Fruit fly (Drosophila melanogaster): ENCODE results near the gene Task6.

The Task6 gene

DNA sequence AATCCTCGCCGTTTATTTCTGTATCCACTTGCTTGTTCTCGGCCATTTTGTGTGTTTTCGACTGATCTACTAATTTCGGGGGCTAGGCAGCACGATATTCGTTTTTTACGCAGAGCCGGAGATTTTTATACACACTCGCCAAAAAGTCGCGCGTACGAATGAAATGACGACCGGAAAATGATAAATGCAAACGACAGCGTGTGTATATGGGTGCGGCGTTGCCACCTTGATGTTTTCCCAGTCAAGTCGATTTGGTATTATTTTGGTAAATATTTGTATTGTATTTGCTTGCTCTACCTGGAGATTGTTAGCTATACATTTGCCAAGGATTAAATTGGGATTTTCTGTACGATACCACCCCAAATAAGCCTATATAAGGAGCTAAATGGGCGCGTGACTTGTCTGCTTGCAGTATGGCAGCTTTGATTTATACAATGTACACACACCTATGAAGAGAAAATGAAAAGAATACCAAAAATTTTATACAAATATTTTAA lies 28.4 kb downstream of the Task6 start, which contains the start of gene sqd (continued):
- peak; percentile 62 for TF ChIP-seq Mes4 (GFP tag; optimal IDR thresholded peaks at IDR 0.05)
- TF ChIP-seq CG10321 (GFP tag; IDR thresholded peaks at IDR 0.05) = 0 out of 2 replicates have a peak, but pooled peaks have one; percentile 16
- peak; percentile 83 for TF ChIP-seq CG1603 (tag; optimal IDR thresholded peaks at IDR 0.05)
- peak; percentile 32 for TF ChIP-seq CG7987 (GFP tag; optimal IDR thresholded peaks at IDR 0.05)
- TF ChIP-seq Rfx (GFP tag; IDR thresholded peaks at IDR 0.05) = peak; percentile 63; the same call in 1 of the 2 replicates
- peak; percentile 56 for TF ChIP-seq lilli (GFP tag; optimal IDR thresholded peaks at IDR 0.05)
- peak; percentile 51 for TF ChIP-seq B-H2 (GFP tag; optimal IDR thresholded peaks at IDR 0.05)
- TF ChIP-seq cas (GFP tag; IDR thresholded peaks at IDR 0.05) = no peak
- TF ChIP-seq h (optimal IDR thresholded peaks at IDR 0.05) = no peak
- TF ChIP-seq dmrt11E (tag; optimal IDR thresholded peaks at IDR 0.05) = peak; percentile 43
- TF ChIP-seq PHDP (tag; optimal IDR thresholded peaks at IDR 0.05) = peak; percentile 53
- TF ChIP-seq CkIIα-i1 (GFP tag; IDR thresholded peaks at IDR 0.05) = no peak
- TF ChIP-seq stwl (tag; optimal IDR thresholded peaks at IDR 0.05) = peak; percentile 70
- TF ChIP-seq NFAT (GFP tag; IDR thresholded peaks at IDR 0.05) = no peak
- TF ChIP-seq Dbx (GFP tag; IDR thresholded peaks at IDR 0.05) = peak; percentile 25; the same call in 1 of the 3 replicates
- peak; percentile 34 for TF ChIP-seq cato (GFP tag; optimal IDR thresholded peaks at IDR 0.05; ENCODE audit: borderline replicate concordance)
- no peak for TF ChIP-seq CG8290 (GFP tag; optimal IDR thresholded peaks at IDR 0.05)
- TF ChIP-seq CG8290 (tag; optimal IDR thresholded peaks at IDR 0.05) = peak in 1 of 2 experiments; percentile 73
- no peak for TF ChIP-seq mirr (GFP tag; optimal IDR thresholded peaks at IDR 0.05)
- TF ChIP-seq CG18476 (GFP tag; optimal IDR thresholded peaks at IDR 0.05) = peak; percentile 6
- TF ChIP-seq tin (GFP tag; optimal IDR thresholded peaks at IDR 0.05) = peak; percentile 31
- TF ChIP-seq slp2 (GFP tag; optimal IDR thresholded peaks at IDR 0.05) = no peak
- TF ChIP-seq esg (GFP tag; conservative IDR thresholded peaks at IDR 0.05) = no peak
- no peak for TF ChIP-seq vnd (GFP tag; IDR thresholded peaks at IDR 0.05; ENCODE audit: partially characterized antibody)
- TF ChIP-seq CG17359 (tag; optimal IDR thresholded peaks at IDR 0.05) = peak; percentile 53
- peak in 1 of 2 experiments; percentile 48 for TF ChIP-seq Pdp1 (GFP tag; optimal IDR thresholded peaks at IDR 0.05)
- peak; percentile 29 for TF ChIP-seq fu2 (GFP tag; optimal IDR thresholded peaks at IDR 0.05)
- TF ChIP-seq hbn (GFP tag; IDR thresholded peaks at IDR 0.05; ENCODE audit: partially characterized antibody) = no peak
- no peak for TF ChIP-seq Dek (tag; optimal IDR thresholded peaks at IDR 0.05)
- TF ChIP-seq cad (GFP tag; optimal IDR thresholded peaks at IDR 0.05) = no peak
- TF ChIP-seq wek (GFP tag; optimal IDR thresholded peaks at IDR 0.05) = peak; percentile 70
- TF ChIP-seq Vsx1 (GFP tag; optimal IDR thresholded peaks at IDR 0.05) = peak; percentile 32
- TF ChIP-seq CG18262 (tag; optimal IDR thresholded peaks at IDR 0.05) = no peak
- TF ChIP-seq CG34376 (GFP tag; optimal IDR thresholded peaks at IDR 0.05) = peak; percentile 54
- no peak for TF ChIP-seq abd-A (tag; optimal IDR thresholded peaks at IDR 0.05)
- TF ChIP-seq en (GFP tag; optimal IDR thresholded peaks at IDR 0.05) = peak; percentile 12
- peak; percentile 89 for TF ChIP-seq MESR4 (GFP tag; optimal IDR thresholded peaks at IDR 0.05)
- peak; percentile 56 for TF ChIP-seq Hmr (GFP tag; optimal IDR thresholded peaks at IDR 0.05)
- no peak for TF ChIP-seq luna (GFP tag; optimal IDR thresholded peaks at IDR 0.05)
- TF ChIP-seq Fer2 (tag; optimal IDR thresholded peaks at IDR 0.05) = peak; percentile 43
- TF ChIP-seq D19B (GFP tag; optimal IDR thresholded peaks at IDR 0.05) = peak; percentile 13
- TF ChIP-seq dan (GFP tag; IDR thresholded peaks at IDR 0.05) = no peak
- no peak for TF ChIP-seq CG34224 (GFP tag; IDR thresholded peaks at IDR 0.05; ENCODE audit: partially characterized antibody)
- no peak for TF ChIP-seq seq (GFP tag; IDR thresholded peaks at IDR 0.05)
- peak; percentile 39 for TF ChIP-seq CG6689 (GFP tag; IDR thresholded peaks at IDR 0.05)
- peak; percentile 83 for TF ChIP-seq CG32767 (GFP tag; IDR thresholded peaks at IDR 0.05)
- peak; percentile 25 for TF ChIP-seq Sin3A (optimal IDR thresholded peaks at IDR 0.05)
- TF ChIP-seq ab (GFP tag; optimal IDR thresholded peaks at IDR 0.05) = no peak
- TF ChIP-seq Gug (GFP tag; IDR thresholded peaks at IDR 0.05) = no peak
- TF ChIP-seq sc (optimal IDR thresholded peaks at IDR 0.05) = no peak
- TF ChIP-seq sc (GFP tag; optimal IDR thresholded peaks at IDR 0.05) = peak; percentile 3
- no peak for TF ChIP-seq dati (GFP tag; IDR thresholded peaks at IDR 0.05)
